Fruit fly (Drosophila melanogaster): ENCODE results near the gene CG46514.
"Not testable (repeated sequence)": the region's sequence is repeated elsewhere in the genome, so short reads cannot be mapped to it uniquely, and the experiment has no call there.

DNA sequence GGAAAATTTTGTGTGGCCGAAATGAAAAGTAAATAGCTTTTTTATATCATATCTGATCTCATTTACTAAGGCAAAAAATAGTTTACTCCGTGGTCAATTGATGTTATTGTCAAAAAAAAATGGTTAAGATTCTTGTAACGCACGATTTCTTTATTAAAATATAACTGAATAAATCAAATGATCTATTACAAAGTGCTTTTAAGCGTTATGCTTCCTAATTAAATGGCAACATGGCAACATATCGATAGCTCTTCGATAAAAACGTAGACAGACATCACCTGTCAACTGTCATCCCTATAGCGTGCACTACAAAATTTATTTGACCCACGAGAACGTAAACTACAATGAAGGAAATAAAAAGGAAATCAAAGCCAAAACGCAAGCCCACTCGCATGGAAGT is 49.5 kb upstream of the CG46514 start, which contains the start of gene CG46504:
- TF ChIP-seq CTCF, CG8478 (optimal IDR thresholded peaks at IDR 0.05): not testable (repeated sequence)
